Worm (Caenorhabditis elegans): Measurements from ENCODE around the gene C49F5.3.

C49F5.3 gene

DNA sequence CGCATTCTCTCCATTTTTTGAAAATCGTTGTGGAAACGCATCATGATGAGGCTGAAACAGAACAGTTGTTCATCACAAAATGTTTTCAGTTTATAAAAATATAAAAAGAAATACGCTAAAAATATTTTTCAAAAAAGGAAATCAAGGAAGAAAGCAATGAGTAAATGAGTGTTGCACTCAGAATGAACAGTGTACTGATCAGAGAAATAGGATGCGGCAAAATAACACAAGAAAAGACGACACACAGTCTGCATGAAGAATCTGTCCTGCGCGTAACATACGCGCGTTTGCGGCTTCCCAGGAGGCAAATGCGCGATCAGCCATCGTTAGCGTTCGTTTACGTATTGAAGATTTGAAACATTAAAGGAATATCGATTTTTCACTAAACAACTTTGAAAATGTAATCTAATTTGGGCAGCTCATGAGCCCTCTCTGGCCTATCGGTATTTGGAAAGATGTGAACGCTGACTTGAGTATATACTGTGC lies at the start of gene C49F5.3:
Gene C49F5.3 (minus strand): TSS at position 51 of the 486 bp plus-strand sequence.
- TF ChIP-seq ref-1 (GFP tag; conservative IDR thresholded peaks at IDR 0.05) (no peak), cog-1 (tag; optimal IDR thresholded peaks at IDR 0.05) (no peak), med-1 (GFP tag; optimal IDR thresholded peaks at IDR 0.05; ENCODE audit: insufficient read depth) (no peak), flt-1 (GFP tag; IDR thresholded peaks at IDR 0.05) (no peak)

DNA sequence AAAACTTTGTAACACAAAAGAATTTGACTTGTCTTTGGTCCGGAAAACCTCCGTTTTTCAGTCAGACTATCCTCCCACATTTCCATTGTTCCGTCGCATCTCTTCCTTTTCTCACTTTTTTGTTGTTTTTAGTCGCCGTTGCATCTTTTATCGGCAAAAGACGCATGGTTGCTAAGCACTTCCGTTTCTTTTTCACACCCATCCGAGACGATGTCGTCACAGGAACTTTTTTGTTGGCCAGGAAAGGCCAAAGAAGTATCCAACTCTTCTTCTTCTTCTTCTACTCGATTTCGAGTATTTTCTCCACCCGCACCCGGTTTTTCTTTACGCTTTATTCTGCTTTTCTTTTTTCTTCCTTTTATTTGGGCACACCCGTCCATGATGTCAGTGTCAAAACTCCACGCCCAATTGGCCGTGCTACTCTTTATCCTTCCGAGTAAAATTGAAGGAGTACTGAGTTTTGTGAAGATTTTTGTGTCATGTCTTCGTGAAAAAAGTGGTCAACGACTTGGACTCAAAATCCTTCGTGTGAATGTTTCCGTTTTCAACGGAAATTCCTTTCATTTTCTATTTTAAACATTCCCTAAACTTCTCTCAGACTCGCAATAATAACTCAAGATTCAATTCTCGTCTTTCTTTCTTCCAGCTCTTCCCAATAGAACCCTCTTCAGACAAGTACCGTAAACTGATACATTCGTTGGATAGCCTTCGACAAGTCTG lies 41.8 kb upstream of the C49F5.3 start, which contains the start of gene B0198.2:
Gene B0198.2 (plus strand): TSS at position 670 of the 720 bp plus-strand sequence.
- no peak for TF ChIP-seq med-1 (GFP tag; optimal IDR thresholded peaks at IDR 0.05; ENCODE audit: insufficient read depth)
- no peak for TF ChIP-seq cog-1 (tag; optimal IDR thresholded peaks at IDR 0.05)
- no peak for TF ChIP-seq ztf-23 (GFP tag; IDR thresholded peaks at IDR 0.05)
- TF ChIP-seq ref-1 (GFP tag; conservative IDR thresholded peaks at IDR 0.05) = no peak
- no peak for TF ChIP-seq flt-1 (GFP tag; IDR thresholded peaks at IDR 0.05)
- no peak for TF ChIP-seq T22C8.4 (GFP tag; IDR thresholded peaks at IDR 0.05)
- no peak for TF ChIP-seq klf-2 (GFP tag; conservative IDR thresholded peaks at IDR 0.05)
- no peak for TF ChIP-seq tab-1 (GFP tag; IDR thresholded peaks at IDR 0.05)
- no peak for TF ChIP-seq ztf-29 (GFP tag; IDR thresholded peaks at IDR 0.05)

DNA sequence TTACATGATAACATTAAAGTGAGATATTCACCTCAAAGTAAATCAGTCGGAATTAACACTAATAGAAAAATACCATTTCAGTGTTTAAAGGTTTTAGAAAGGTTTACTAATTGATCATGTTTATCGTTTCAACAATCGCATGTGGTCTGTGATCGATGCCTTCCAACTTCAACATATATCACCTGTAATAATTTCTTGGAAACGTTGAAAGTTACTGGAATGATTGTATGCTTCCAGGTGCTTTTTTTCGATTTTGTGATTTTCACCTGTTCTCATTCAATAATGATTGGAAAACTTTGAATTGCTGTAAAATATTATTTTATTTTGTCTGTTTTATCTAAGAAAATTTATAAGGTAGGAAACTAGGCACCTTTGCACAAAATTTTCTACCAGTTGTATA lies 39.1 kb upstream of the C49F5.3 start:
- TF ChIP-seq T22C8.4 (GFP tag; IDR thresholded peaks at IDR 0.05) (no peak), ztf-23 (GFP tag; IDR thresholded peaks at IDR 0.05) (no peak), cog-1 (tag; optimal IDR thresholded peaks at IDR 0.05) (no peak), med-1 (GFP tag; optimal IDR thresholded peaks at IDR 0.05; ENCODE audit: insufficient read depth) (no peak), flt-1 (GFP tag; IDR thresholded peaks at IDR 0.05) (no peak)

DNA sequence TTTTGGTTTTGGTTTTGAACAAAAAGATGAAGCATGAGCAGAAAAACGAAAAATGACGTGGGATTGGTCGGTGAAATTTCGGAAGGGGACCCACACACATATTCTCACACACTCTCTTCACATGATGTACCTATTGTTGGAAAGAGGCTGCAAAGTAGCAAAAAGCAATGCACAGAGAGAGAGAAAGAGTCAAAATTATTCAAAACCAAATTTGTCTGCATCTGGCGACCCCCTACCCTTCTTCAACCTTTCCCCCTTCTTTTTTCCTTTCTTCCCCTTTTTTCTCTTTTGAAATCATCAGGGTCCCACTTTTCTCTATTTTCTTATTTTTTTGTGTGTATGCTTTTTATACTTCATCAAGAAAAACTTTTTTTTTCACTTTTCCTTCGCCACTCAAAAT lies 38.0 kb upstream of the C49F5.3 start:
- TF ChIP-seq ztf-23 (GFP tag; IDR thresholded peaks at IDR 0.05) = no peak
- TF ChIP-seq flt-1 (GFP tag; IDR thresholded peaks at IDR 0.05) = peak; percentile 39; the same call in 1 of the 2 replicates

DNA sequence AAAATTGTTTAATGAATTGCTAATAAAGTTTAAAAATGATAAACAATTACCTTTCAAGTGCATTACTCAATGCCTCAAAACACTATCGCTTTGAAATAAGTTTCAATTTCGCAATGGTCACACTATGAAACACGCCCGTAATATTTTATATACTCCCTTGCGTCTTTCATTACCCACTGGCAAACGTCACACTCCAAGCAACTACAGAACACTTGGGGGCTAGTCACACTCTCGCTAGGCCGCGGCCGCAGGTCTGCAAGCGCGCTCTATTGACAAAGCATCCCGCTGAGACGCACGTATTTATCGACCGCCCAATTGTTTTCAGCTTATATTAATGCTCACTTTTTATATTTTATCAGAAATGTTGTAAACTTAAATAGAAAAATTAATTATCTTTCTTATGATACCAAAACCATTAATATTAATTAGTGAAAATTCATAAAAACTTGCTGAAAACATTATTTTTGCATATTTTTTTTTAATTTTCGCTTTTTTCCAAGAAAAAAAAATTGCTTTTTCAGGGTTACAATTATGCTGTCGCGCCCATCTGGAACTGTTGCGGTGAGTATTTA lies 34.6 kb upstream of the C49F5.3 start, which contains the start of the genes nmat-1 and ucr-2.1:
Gene nmat-1 (minus strand): TSS at position 136 of the 572 bp plus-strand sequence.
Gene ucr-2.1 (plus strand): TSS at position 522 of the 572 bp plus-strand sequence.
- TF ChIP-seq flt-1 (GFP tag; IDR thresholded peaks at IDR 0.05) (0 out of 2 replicates have a peak, but pooled peaks have one; percentile 27), klf-2 (GFP tag; conservative IDR thresholded peaks at IDR 0.05) (no peak), ztf-29 (GFP tag; IDR thresholded peaks at IDR 0.05) (no peak; the same call in 1 of the 2 replicates), ref-1 (GFP tag; conservative IDR thresholded peaks at IDR 0.05) (no peak), cog-1 (tag; optimal IDR thresholded peaks at IDR 0.05) (no peak), med-1 (GFP tag; optimal IDR thresholded peaks at IDR 0.05; ENCODE audit: insufficient read depth) (no peak)

DNA sequence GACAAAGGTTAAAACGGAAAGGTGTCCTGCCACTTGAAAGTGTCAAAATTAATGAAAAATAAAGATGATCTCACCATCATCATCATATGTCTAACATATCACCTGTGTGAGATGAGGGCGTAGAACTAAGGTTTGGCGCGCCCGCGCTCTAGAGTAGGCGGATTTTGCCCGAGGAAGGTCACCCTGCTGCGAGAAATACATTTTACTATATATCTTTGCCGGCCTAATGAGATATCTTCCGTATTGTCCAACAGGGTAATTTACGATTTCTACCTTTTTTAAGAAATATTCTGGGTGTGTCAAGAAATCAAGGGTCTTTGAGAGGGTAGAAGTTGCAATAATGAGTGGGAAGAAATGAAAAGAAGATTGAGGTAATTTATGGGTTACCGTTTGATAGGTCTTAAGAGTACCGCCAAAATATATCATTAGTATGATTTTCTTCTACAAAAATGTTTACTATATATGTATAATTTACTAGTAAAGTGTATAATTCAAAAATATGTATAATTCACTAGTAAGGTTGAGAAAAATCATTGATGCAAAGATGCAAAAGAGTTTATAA lies 24.6 kb upstream of the C49F5.3 start:
- TF ChIP-seq cog-1 (tag; optimal IDR thresholded peaks at IDR 0.05) = no peak
- TF ChIP-seq flt-1 (GFP tag; IDR thresholded peaks at IDR 0.05) = no peak
- no peak for TF ChIP-seq ref-1 (GFP tag; conservative IDR thresholded peaks at IDR 0.05)
- no peak for TF ChIP-seq tab-1 (GFP tag; IDR thresholded peaks at IDR 0.05)
- TF ChIP-seq ztf-29 (GFP tag; IDR thresholded peaks at IDR 0.05) = no peak
- TF ChIP-seq T22C8.4 (GFP tag; IDR thresholded peaks at IDR 0.05) = no peak
- TF ChIP-seq ztf-23 (GFP tag; IDR thresholded peaks at IDR 0.05) = no peak

DNA sequence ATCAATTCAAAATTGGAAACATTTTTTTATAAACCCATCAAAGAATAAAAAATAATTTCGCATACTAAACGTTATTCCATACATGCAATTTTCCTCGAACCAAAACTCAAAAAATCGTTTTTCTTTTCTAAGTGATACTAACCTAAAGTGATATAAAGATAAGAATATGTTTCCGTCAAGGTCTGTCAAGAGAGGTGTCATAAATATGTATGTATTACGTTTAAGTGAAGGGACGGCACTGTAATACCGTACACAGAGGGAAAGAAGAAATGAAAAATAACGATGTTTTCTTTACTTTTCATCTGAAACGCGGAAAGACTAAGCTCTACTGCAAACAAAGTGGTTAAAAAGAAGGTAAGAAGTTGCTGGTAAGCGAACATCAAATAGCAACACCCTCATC lies 23.0 kb upstream of the C49F5.3 start:
- TF ChIP-seq flt-1 (GFP tag; IDR thresholded peaks at IDR 0.05) (no peak), klf-2 (GFP tag; conservative IDR thresholded peaks at IDR 0.05) (no peak), tab-1 (GFP tag; IDR thresholded peaks at IDR 0.05) (no peak), ref-1 (GFP tag; conservative IDR thresholded peaks at IDR 0.05) (no peak), ztf-29 (GFP tag; IDR thresholded peaks at IDR 0.05) (no peak), ztf-23 (GFP tag; IDR thresholded peaks at IDR 0.05) (no peak), cog-1 (tag; optimal IDR thresholded peaks at IDR 0.05) (no peak), med-1 (GFP tag; optimal IDR thresholded peaks at IDR 0.05; ENCODE audit: insufficient read depth) (no peak), T22C8.4 (GFP tag; IDR thresholded peaks at IDR 0.05) (no peak)

DNA sequence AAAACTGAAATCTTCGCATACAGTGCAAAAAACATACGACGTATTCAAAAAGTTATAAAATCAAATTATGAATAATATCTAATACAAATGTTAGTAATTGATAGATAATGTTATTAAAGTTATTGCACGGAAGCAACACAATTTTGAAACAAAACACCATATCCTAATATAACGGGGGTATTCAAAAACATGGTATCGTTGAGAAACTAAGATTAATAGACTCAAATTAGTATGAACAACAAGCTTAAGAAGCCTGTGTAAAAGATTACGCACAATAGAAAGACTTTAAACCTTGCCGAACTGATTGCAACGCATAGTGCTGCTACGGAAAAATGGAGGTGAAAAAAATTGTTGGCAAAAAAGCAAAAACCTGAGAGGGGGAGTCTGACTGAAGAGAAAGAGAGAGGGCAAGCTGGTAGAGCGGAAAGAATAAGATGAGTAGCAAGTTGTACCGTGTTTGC lies 22.1 kb upstream of the C49F5.3 start, which contains the start of gene sma-5:
Gene sma-5 (minus strand): TSS at position 51 of the 461 bp plus-strand sequence.
- TF ChIP-seq ztf-23 (GFP tag; IDR thresholded peaks at IDR 0.05) = no peak
- TF ChIP-seq flt-1 (GFP tag; IDR thresholded peaks at IDR 0.05) = no peak
- TF ChIP-seq med-1 (GFP tag; optimal IDR thresholded peaks at IDR 0.05; ENCODE audit: insufficient read depth) = no peak
- no peak for TF ChIP-seq tab-1 (GFP tag; IDR thresholded peaks at IDR 0.05)
- TF ChIP-seq ztf-29 (GFP tag; IDR thresholded peaks at IDR 0.05) = no peak
- TF ChIP-seq T22C8.4 (GFP tag; IDR thresholded peaks at IDR 0.05) = no peak
- TF ChIP-seq klf-2 (GFP tag; conservative IDR thresholded peaks at IDR 0.05) = no peak
- no peak for TF ChIP-seq cog-1 (tag; optimal IDR thresholded peaks at IDR 0.05)
- no peak for TF ChIP-seq ref-1 (GFP tag; conservative IDR thresholded peaks at IDR 0.05)

DNA sequence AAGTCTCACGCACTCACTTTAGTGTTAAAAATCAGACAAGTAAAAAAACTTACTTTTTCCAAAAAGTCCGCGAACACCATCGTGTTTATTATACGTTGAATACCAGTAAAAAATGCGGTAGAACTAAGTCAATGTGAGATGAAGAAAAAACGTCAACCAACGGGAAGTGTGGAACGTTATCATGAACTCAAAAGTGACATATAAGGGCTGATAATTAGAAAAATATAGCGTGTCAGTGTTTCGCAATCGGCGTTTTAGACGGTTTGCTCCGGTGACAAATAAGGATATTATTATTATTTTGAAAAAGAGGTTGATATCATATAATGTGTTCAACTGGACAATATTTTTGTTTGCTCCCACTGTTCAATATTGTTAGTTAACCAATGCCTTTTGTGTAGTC lies 21.5 kb upstream of the C49F5.3 start:
- TF ChIP-seq T22C8.4 (GFP tag; IDR thresholded peaks at IDR 0.05) (no peak), cog-1 (tag; optimal IDR thresholded peaks at IDR 0.05) (no peak), tab-1 (GFP tag; IDR thresholded peaks at IDR 0.05) (no peak), ztf-29 (GFP tag; IDR thresholded peaks at IDR 0.05) (no peak), med-1 (GFP tag; optimal IDR thresholded peaks at IDR 0.05; ENCODE audit: insufficient read depth) (no peak), flt-1 (GFP tag; IDR thresholded peaks at IDR 0.05) (no peak), ref-1 (GFP tag; conservative IDR thresholded peaks at IDR 0.05) (no peak), ztf-23 (GFP tag; IDR thresholded peaks at IDR 0.05) (no peak), klf-2 (GFP tag; conservative IDR thresholded peaks at IDR 0.05) (no peak)
